Worm (Caenorhabditis elegans): ENCODE measurements around the gene R13D11.10.

DNA sequence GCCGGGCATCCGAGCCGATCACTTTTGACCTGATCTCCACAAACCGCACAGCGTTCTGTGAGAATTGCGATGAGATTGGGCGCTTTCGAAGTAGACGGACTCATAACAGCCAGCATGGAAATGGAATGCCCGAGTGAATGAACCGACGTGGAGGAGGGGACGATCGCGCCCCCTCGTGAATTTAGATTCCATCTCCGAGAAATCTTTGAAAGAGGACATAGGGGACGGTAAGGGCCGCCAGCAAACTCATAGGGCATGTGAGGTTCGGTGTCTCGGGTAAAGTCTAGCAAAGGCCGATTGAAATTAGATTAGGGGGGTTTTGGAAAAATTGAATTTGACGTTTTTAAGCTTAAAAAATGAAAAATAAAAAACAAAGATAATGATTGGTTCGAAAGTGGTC lies 8.5 kb downstream of the R13D11.10 start, which contains the start of gene nhr-270:
- TF ChIP-seq flt-1 (GFP tag; IDR thresholded peaks at IDR 0.05) (no peak), ref-1 (GFP tag; conservative IDR thresholded peaks at IDR 0.05) (no peak), cog-1 (tag; optimal IDR thresholded peaks at IDR 0.05) (no peak), med-1 (GFP tag; optimal IDR thresholded peaks at IDR 0.05; ENCODE audit: insufficient read depth) (no peak), klf-2 (GFP tag; conservative IDR thresholded peaks at IDR 0.05) (no peak), tab-1 (GFP tag; IDR thresholded peaks at IDR 0.05) (no peak), ztf-29 (GFP tag; IDR thresholded peaks at IDR 0.05) (no peak), T22C8.4 (GFP tag; IDR thresholded peaks at IDR 0.05) (no peak), ztf-23 (GFP tag; IDR thresholded peaks at IDR 0.05) (no peak)

Measured in whole organism, midembryonic.